Worm (Caenorhabditis elegans) whole organism, L1 larva: Measurements from ENCODE around the gene R05D3.8.

ENCODE experiments used
- egl-27 ChIP-seq, 2 experiments: fragments of 150-350 bp in 1 of 2; sonication (generic microtip); optimal IDR thresholded peaks; 3 replicates each; lab custom pipeline; 2017 to 2018; ENCODE audit warnings: missing biosample characterization in 2 of 2, missing genetic modification characterization in 2 of 2, missing genetic modification reagents in 2 of 2
- elt-3 ChIP-seq, 6 experiments: fragments of 150-350 bp in 1 of 6; sonication (generic microtip); optimal IDR thresholded peaks; 2 replicates each; lab custom pipeline; 2017 to 2018; ENCODE audit warnings: missing biosample characterization in 6 of 6, missing genetic modification characterization in 6 of 6, inconsistent platforms in 1 of 6
- fkh-10 ChIP-seq: sonication (generic microtip); optimal IDR thresholded peaks from 2 replicates; lab custom pipeline; 2017; ENCODE audit warnings: missing biosample characterization, missing genetic modification reagents, missing genetic modification characterization
- lin-39 ChIP-seq: fragments of 150-350 bp; optimal IDR thresholded peaks from 2 replicates; lab custom pipeline; 2014; ENCODE audit warnings: missing biosample characterization, missing genetic modification reagents, missing genetic modification characterization
- mdl-1 ChIP-seq, 2 experiments: fragments of 150-350 bp; optimal IDR thresholded peaks; 2 replicates each; lab custom pipeline; 2014 to 2017; ENCODE audit warnings: missing biosample characterization in 2 of 2, missing genetic modification characterization in 2 of 2, inconsistent platforms in 1 of 2
- nhr-19 ChIP-seq: fragments of 200-800 bp; sonication (Bioruptor generic); conservative IDR thresholded peaks from 2 replicates; pipeline ENCODE4 v1.3.6; 2022; ENCODE audit warnings: missing genetic modification characterization, missing compliant biosample characterization
- nhr-28 ChIP-seq: fragments of 150-350 bp; optimal IDR thresholded peaks from 2 replicates; lab custom pipeline; 2014; ENCODE audit warnings: missing biosample characterization, missing genetic modification characterization
- nhr-90 ChIP-seq: sonication (generic microtip); optimal IDR thresholded peaks from 2 replicates; lab custom pipeline; 2016; ENCODE audit warnings: mild to moderate bottlenecking, missing genetic modification characterization, missing compliant biosample characterization; ENCODE audit not compliant: poor library complexity
- skn-1 ChIP-seq: fragments of 150-350 bp; optimal IDR thresholded peaks from 2 replicates; lab custom pipeline; 2014; ENCODE audit warnings: missing biosample characterization, missing genetic modification characterization
- snpc-4 ChIP-seq: fragments of 150-350 bp; optimal IDR thresholded peaks from 2 replicates; lab custom pipeline; 2014; ENCODE audit warnings: missing biosample characterization, missing genetic modification characterization
- sox-4 ChIP-seq: sonication (generic microtip); optimal IDR thresholded peaks from 2 replicates; lab custom pipeline; 2016; ENCODE audit warnings: missing genetic modification characterization, missing compliant biosample characterization
- sptf-1 ChIP-seq: fragments of 150-350 bp; optimal IDR thresholded peaks from 2 replicates; lab custom pipeline; 2014; ENCODE audit warnings: missing biosample characterization, missing genetic modification characterization
- unc-130 ChIP-seq: fragments of 150-350 bp; optimal IDR thresholded peaks from 2 replicates; lab custom pipeline; 2017; ENCODE audit warnings: missing biosample characterization, missing genetic modification characterization, inconsistent platforms
- ztf-11 ChIP-seq, 2 experiments: sonication (generic microtip); optimal IDR thresholded peaks; 2 replicates each; lab custom pipeline; 2016 to 2017; ENCODE audit warnings: missing genetic modification characterization in 2 of 2, missing biosample characterization in 1 of 2, missing compliant biosample characterization in 1 of 2

DNA sequence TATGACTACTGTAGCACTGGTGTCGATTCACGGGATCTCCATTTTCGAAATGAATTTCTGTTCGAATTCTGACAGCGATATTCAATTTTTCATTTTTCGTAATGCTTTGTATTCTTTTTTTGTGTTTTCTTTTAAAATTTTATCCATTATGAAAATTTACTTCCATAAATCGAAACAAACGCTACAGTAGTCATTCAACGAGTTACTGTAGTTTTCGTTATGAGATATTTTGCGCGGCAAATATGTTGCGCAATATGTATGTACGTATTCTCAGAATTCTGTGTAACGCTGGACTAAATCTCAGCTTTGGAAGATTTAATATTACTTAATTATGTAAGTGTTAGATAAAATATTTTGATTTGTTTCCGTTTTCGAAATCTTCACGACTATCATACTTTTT, 11.0 kb upstream of the R05D3.8 start:
- TF ChIP-seq ztf-11 (tag; optimal IDR thresholded peaks at IDR 0.05; lab: Kevin White, UChicago): no peak
- TF ChIP-seq unc-130 (tag; lab: Kevin White, UChicago): no peak
- no peak for TF ChIP-seq skn-1 (tag; lab: Kevin White, UChicago)
- no peak for TF ChIP-seq fkh-10 (GFP tag; lab: Kevin White, UChicago)
- TF ChIP-seq sox-4 (tag; lab: Kevin White, UChicago): no peak
- no peak for TF ChIP-seq elt-3 (tag; optimal IDR thresholded peaks at IDR 0.05; lab: Kevin White, UChicago)
- TF ChIP-seq mdl-1 (tag; optimal IDR thresholded peaks at IDR 0.05; lab: Kevin White, UChicago): no peak
- no peak for TF ChIP-seq nhr-19
- TF ChIP-seq lin-39 (tag; lab: Kevin White, UChicago): no peak
- TF ChIP-seq snpc-4 (tag; lab: Kevin White, UChicago): no peak
- TF ChIP-seq nhr-90: no peak
- no peak for TF ChIP-seq sptf-1 (tag; lab: Kevin White, UChicago)
- no peak for TF ChIP-seq nhr-28 (tag; lab: Kevin White, UChicago)
- no peak for TF ChIP-seq egl-27 (tag; optimal IDR thresholded peaks at IDR 0.05; lab: Kevin White, UChicago)
